Worm (Caenorhabditis elegans): ENCODE measurements around the gene srh-184.

- TF ChIP-seq nhr-12 (tag; optimal IDR thresholded peaks at IDR 0.05) (no peak), ztf-11 (tag; optimal IDR thresholded peaks at IDR 0.05) (no peak), ceh-43 (GFP tag; optimal IDR thresholded peaks at IDR 0.05) (no peak), M03D4.4 (tag; optimal IDR thresholded peaks at IDR 0.05) (no peak), elt-1 (tag; optimal IDR thresholded peaks at IDR 0.05; ENCODE audit: borderline replicate concordance, insufficient read depth) (no peak), mep-1 (tag; optimal IDR thresholded peaks at IDR 0.05) (no peak), tbx-8 (GFP tag; optimal IDR thresholded peaks at IDR 0.05) (no peak), unc-62 (GFP tag; optimal IDR thresholded peaks at IDR 0.05) (no peak)
Measured at ce11 chrV:10750630-10751029, 47.4 kb downstream of the srh-184 start, which contains the start of gene F28H7.3.

Measured in whole organism, mixed stage, embryonic.